Worm (Caenorhabditis elegans) whole organism, mixed stage, embryonic: ENCODE data around the gene K09C4.7.

Source experiments
- blmp-1 ChIP-seq: fragments of 150-350 bp; optimal IDR thresholded peaks from 2 replicates; lab custom pipeline; 2014; ENCODE audit warnings: missing biosample characterization, missing genetic modification characterization
- ceh-39 ChIP-seq: fragments of 150-350 bp; optimal IDR thresholded peaks from 2 replicates; lab custom pipeline; 2014; ENCODE audit warnings: missing biosample characterization, missing genetic modification characterization
- ceh-83 ChIP-seq: fragments of 200-800 bp; sonication (Bioruptor generic); optimal IDR thresholded peaks from 2 replicates; lab custom pipeline; 2018; ENCODE audit warnings: mild to moderate bottlenecking, missing genetic modification characterization, missing compliant biosample characterization
- ces-1 ChIP-seq: fragments of 150-350 bp; optimal IDR thresholded peaks from 2 replicates; lab custom pipeline; 2014; ENCODE audit warnings: missing biosample characterization, missing genetic modification reagents, missing genetic modification characterization
- hlh-1 ChIP-seq: fragments of 150-350 bp; optimal IDR thresholded peaks from 2 replicates; lab custom pipeline; 2014; ENCODE audit warnings: missing biosample characterization, missing genetic modification reagents, missing genetic modification characterization
- mep-1 ChIP-seq: fragments of 150-350 bp; optimal IDR thresholded peaks from 2 replicates; lab custom pipeline; 2017; ENCODE audit warnings: missing biosample characterization, missing genetic modification reagents, missing genetic modification characterization, inconsistent platforms
- nhr-12 ChIP-seq: fragments of 150-350 bp; optimal IDR thresholded peaks from 2 replicates; lab custom pipeline; 2014; ENCODE audit warnings: missing biosample characterization, missing genetic modification characterization
- nhr-28 ChIP-seq: fragments of 150-350 bp; optimal IDR thresholded peaks from 2 replicates; lab custom pipeline; 2014; ENCODE audit warnings: missing biosample characterization, missing genetic modification characterization
- unc-62 ChIP-seq: fragments of 150-350 bp; optimal IDR thresholded peaks from 2 replicates; lab custom pipeline; 2014; ENCODE audit warnings: missing biosample characterization, missing genetic modification reagents, missing genetic modification characterization
- ztf-11 ChIP-seq: fragments of 150-350 bp; optimal IDR thresholded peaks from 2 replicates; lab custom pipeline; 2014; ENCODE audit warnings: missing biosample characterization, missing genetic modification characterization

- no peak for TF ChIP-seq nhr-12 (tag; lab: Kevin White, UChicago)
- TF ChIP-seq hlh-1: no peak
- no peak for TF ChIP-seq blmp-1
- TF ChIP-seq unc-62 (GFP tag; lab: Kevin White, UChicago): no peak
- no peak for TF ChIP-seq ztf-11 (tag; lab: Kevin White, UChicago)
- TF ChIP-seq ces-1: no peak
- no peak for TF ChIP-seq mep-1
- TF ChIP-seq nhr-28 (tag; lab: Kevin White, UChicago): no peak
- no peak for TF ChIP-seq ceh-39
- TF ChIP-seq ceh-83 (GFP tag; lab: Kevin White, UChicago): no peak
Measured at ce11 chrX:3262600-3262999, 10.1 kb upstream of the K09C4.7 start, which contains the start of gene fbxb-71.
